Fruit fly (Drosophila melanogaster) whole organism, embryonic: Measurements from ENCODE around the gene CG43093.

ENCODE experiments used
- Abd-B ChIP-seq: fragments of 200-800 bp; sonication (Bioruptor generic); optimal IDR thresholded peaks from 2 replicates; lab custom pipeline; 2018; ENCODE audit warnings: missing biosample characterization, mild to moderate bottlenecking, missing genetic modification characterization, moderate library complexity
- Ada2b ChIP-seq: fragments of 200-800 bp; sonication (Bioruptor generic); IDR thresholded peaks from 2 replicates; pipeline ENCODE4 v1.3.6; 2022; ENCODE audit warnings: missing biosample characterization, missing genetic modification characterization
- Antp ChIP-seq: fragments of 200-800 bp; sonication (Bioruptor generic); optimal IDR thresholded peaks from 3 replicates; lab custom pipeline; 2016; ENCODE audit warnings: missing biosample characterization, missing genetic modification characterization
- Atf-2 ChIP-seq: fragments of 200-800 bp; sonication (Bioruptor generic); optimal IDR thresholded peaks from 2 replicates; lab custom pipeline; 2016; ENCODE audit warnings: missing biosample characterization, missing genetic modification characterization
- Awh ChIP-seq: fragments of 200-800 bp; sonication (Bioruptor generic); IDR thresholded peaks from 2 replicates; pipeline ENCODE4, ENCODE4 v1.3.6; 2022; ENCODE audit warnings: missing biosample characterization, missing genetic modification characterization
- Blimp-1 ChIP-seq: fragments of 200-800 bp; sonication (Bioruptor generic); optimal IDR thresholded peaks from 3 replicates; lab custom pipeline; 2018; ENCODE audit warnings: missing biosample characterization, missing genetic modification characterization, mild to moderate bottlenecking, moderate library complexity, missing genetic modification reagents
- CG11695 ChIP-seq: fragments of 200-800 bp; sonication (Bioruptor generic); IDR thresholded peaks from 3 replicates; pipeline ENCODE4 v1.3.6; 2022; ENCODE audit warnings: missing biosample characterization, missing genetic modification characterization
- CG11696 ChIP-seq: fragments of 200-800 bp; sonication (Bioruptor generic); IDR thresholded peaks from 2 replicates; pipeline ENCODE4 v1.3.6; 2022; ENCODE audit warnings: missing biosample characterization, missing genetic modification characterization
- CG15601 ChIP-seq: fragments of 200-800 bp; sonication (Bioruptor generic); optimal IDR thresholded peaks from 3 replicates; lab custom pipeline; 2019; ENCODE audit warnings: missing biosample characterization, mild to moderate bottlenecking, missing genetic modification characterization, moderate library complexity
- CG1603 ChIP-seq: fragments of 200-800 bp; sonication (Bioruptor generic); optimal IDR thresholded peaks from 2 replicates; lab custom pipeline; 2019; ENCODE audit warnings: missing biosample characterization, mild to moderate bottlenecking, missing genetic modification characterization, moderate library complexity
- CG18476 ChIP-seq: fragments of 200-800 bp; sonication (Bioruptor generic); optimal IDR thresholded peaks from 2 replicates; lab custom pipeline; 2016; ENCODE audit warnings: missing biosample characterization, mild to moderate bottlenecking, missing genetic modification characterization
- CG2199 ChIP-seq: fragments of 200-800 bp; sonication (Bioruptor generic); IDR thresholded peaks from 3 replicates; pipeline ENCODE4 v1.3.6; 2022; ENCODE audit warnings: missing biosample characterization, missing genetic modification characterization
- CG3847 ChIP-seq: fragments of 200-800 bp; sonication (Bioruptor generic); IDR thresholded peaks from 2 replicates; pipeline ENCODE4 v1.3.6; 2022; ENCODE audit warnings: missing biosample characterization, missing genetic modification characterization
- CG6765 ChIP-seq: fragments of 200-800 bp; sonication (Bioruptor generic); optimal IDR thresholded peaks from 3 replicates; lab custom pipeline; 2017; ENCODE audit warnings: missing biosample characterization, mild to moderate bottlenecking, missing genetic modification characterization
- CG7745 ChIP-seq: fragments of 200-800 bp; sonication (Bioruptor generic); optimal IDR thresholded peaks from 2 replicates; lab custom pipeline; 2018; ENCODE audit warnings: missing biosample characterization, mild to moderate bottlenecking, missing genetic modification characterization, moderate library complexity
- CG8290 ChIP-seq, 3 experiments: fragments of 200-800 bp; sonication (Bioruptor generic); optimal IDR thresholded peaks; 2 replicates each; lab custom pipeline; 2016 to 2019; ENCODE audit warnings: missing biosample characterization in 3 of 3, missing genetic modification characterization in 3 of 3, mild to moderate bottlenecking in 2 of 3, moderate library complexity in 1 of 3
- Drgx ChIP-seq: fragments of 200-800 bp; sonication (Bioruptor generic); IDR thresholded peaks from 2 replicates; pipeline ENCODE4 v1.3.6; 2022; ENCODE audit warnings: missing biosample characterization, missing genetic modification characterization
- Gug ChIP-seq: fragments of 200-800 bp; sonication (Bioruptor generic); IDR thresholded peaks from 4 replicates; pipeline ENCODE4 v1.3.6; 2022; ENCODE audit warnings: missing biosample characterization, missing genetic modification characterization
- H15 ChIP-seq: fragments of 200-800 bp; sonication (Bioruptor generic); IDR thresholded peaks from 3 replicates; pipeline ENCODE4 v1.3.6; 2022; ENCODE audit warnings: missing biosample characterization, missing genetic modification characterization
- Hmx ChIP-seq: fragments of 200-800 bp; sonication (Bioruptor generic); optimal IDR thresholded peaks from 2 replicates; lab custom pipeline; 2016; ENCODE audit warnings: missing biosample characterization, missing genetic modification characterization
- Hr78 ChIP-seq, 2 experiments: fragments of 200-800 bp in 1 of 2; fragments of >200 bp in 1 of 2; sonication (Bioruptor generic) in 1 of 2; optimal IDR thresholded peaks; 2 replicates each; lab custom pipeline; 2017 to 2019; ENCODE audit warnings: missing biosample characterization in 2 of 2, missing genetic modification characterization in 2 of 2, mild to moderate bottlenecking in 1 of 2, moderate library complexity in 1 of 2
- Med ChIP-seq: fragments of 200-800 bp; sonication (Bioruptor generic); peaks from one replicate; lab custom pipeline; 2016; ENCODE audit warnings: missing biosample characterization, missing genetic modification characterization, mild to moderate bottlenecking, inconsistent platforms, moderate library complexity
- Opbp ChIP-seq: fragments of 200-800 bp; sonication (Bioruptor generic); IDR thresholded peaks from 3 replicates; pipeline ENCODE4 v1.3.6; 2022; ENCODE audit warnings: missing biosample characterization, missing genetic modification characterization; ENCODE audit not compliant: partially characterized antibody
- Rfx ChIP-seq: fragments of 200-800 bp; sonication (Bioruptor generic); IDR thresholded peaks from 2 replicates; pipeline ENCODE4 v1.3.6; 2022; ENCODE audit warnings: missing biosample characterization, missing genetic modification characterization
- Xrp1 ChIP-seq: fragments of 200-800 bp; sonication (Bioruptor generic); IDR thresholded peaks from 2 replicates; pipeline ENCODE4 v1.3.6; 2022; ENCODE audit warnings: missing biosample characterization, missing genetic modification characterization
- cato ChIP-seq: fragments of 200-800 bp; sonication (Bioruptor generic); optimal IDR thresholded peaks from 2 replicates; lab custom pipeline; 2016; ENCODE audit warnings: missing biosample characterization, missing genetic modification characterization, borderline replicate concordance
- cg ChIP-seq: fragments of 200-800 bp; sonication (Bioruptor generic); optimal IDR thresholded peaks from 3 replicates; lab custom pipeline; 2019; ENCODE audit warnings: missing biosample characterization, mild to moderate bottlenecking, missing genetic modification characterization, moderate library complexity
- chm ChIP-seq: fragments of 200-800 bp; sonication (Bioruptor generic); IDR thresholded peaks from 2 replicates; pipeline ENCODE4 v1.3.6; 2022; ENCODE audit warnings: missing biosample characterization, missing genetic modification characterization
- ci ChIP-seq: fragments of 200-800 bp; sonication (Bioruptor generic); IDR thresholded peaks from 3 replicates; pipeline ENCODE4 v1.3.6; 2022; ENCODE audit warnings: missing biosample characterization, missing genetic modification characterization
- crol ChIP-seq: fragments of 200-800 bp; sonication (Bioruptor generic); IDR thresholded peaks from 2 replicates; pipeline ENCODE4 v1.3.6; 2022; ENCODE audit warnings: missing biosample characterization, missing genetic modification characterization
- fd64A ChIP-seq: fragments of 200-800 bp; sonication (Bioruptor generic); optimal IDR thresholded peaks from 3 replicates; lab custom pipeline; 2018; ENCODE audit warnings: missing biosample characterization, mild to moderate bottlenecking, missing genetic modification characterization
- gem ChIP-seq: fragments of 200-800 bp; sonication (Bioruptor generic); optimal IDR thresholded peaks from 2 replicates; lab custom pipeline; 2019; ENCODE audit warnings: missing biosample characterization, mild to moderate bottlenecking, missing genetic modification characterization, moderate library complexity
- hkb ChIP-seq, 2 experiments: fragments of 200-800 bp in 1 of 2; fragments of >200 bp in 1 of 2; sonication (Bioruptor generic) in 1 of 2; IDR thresholded peaks in 1 of 2; optimal IDR thresholded peaks in 1 of 2; 2 replicates each; pipeline versions ENCODE4 v1.3.6 to Lab custom; 2017 to 2022; ENCODE audit warnings: missing biosample characterization in 1 of 2, missing genetic modification characterization in 1 of 2
- mld ChIP-seq: fragments of 200-800 bp; sonication (Bioruptor generic); IDR thresholded peaks from 3 replicates; pipeline ENCODE4 v1.3.6; 2022; ENCODE audit warnings: missing biosample characterization, missing genetic modification characterization; ENCODE audit not compliant: partially characterized antibody
- nerfin-1 ChIP-seq: fragments of 200-800 bp; sonication (Bioruptor generic); optimal IDR thresholded peaks from 3 replicates; lab custom pipeline; 2019; ENCODE audit warnings: missing biosample characterization, mild to moderate bottlenecking, missing genetic modification characterization, moderate library complexity
- oc ChIP-seq: fragments of 200-800 bp; sonication (Bioruptor generic); optimal IDR thresholded peaks from 2 replicates; lab custom pipeline; 2018; ENCODE audit warnings: missing biosample characterization, mild to moderate bottlenecking, missing genetic modification characterization, moderate library complexity
- onecut ChIP-seq: fragments of 200-800 bp; sonication (Bioruptor generic); IDR thresholded peaks from 2 replicates; pipeline ENCODE4 v1.3.6; 2022; ENCODE audit warnings: missing biosample characterization, missing genetic modification characterization
- pan ChIP-seq, 4 experiments: fragments of >200 bp in 3 of 4; fragments of 200-800 bp in 1 of 4; sonication (Bioruptor generic) in 1 of 4; optimal IDR thresholded peaks in 3 of 4; IDR thresholded peaks in 1 of 4; 2 replicates each; pipeline versions ENCODE4 v1.3.6 to Lab custom; 2017 to 2022; ENCODE audit warnings: missing biosample characterization in 2 of 4, missing genetic modification characterization in 2 of 4, mixed read lengths in 1 of 4
- sd ChIP-seq: fragments of 200-800 bp; sonication (Bioruptor generic); optimal IDR thresholded peaks from 3 replicates; lab custom pipeline; 2018; ENCODE audit warnings: missing biosample characterization, mild to moderate bottlenecking, missing genetic modification characterization, moderate library complexity
- slbo ChIP-seq: fragments of 200-800 bp; sonication (Bioruptor generic); IDR thresholded peaks from 2 replicates; pipeline ENCODE4 v1.3.6; 2022; ENCODE audit warnings: missing biosample characterization, missing genetic modification characterization
- sqz ChIP-seq: fragments of 200-800 bp; sonication (Bioruptor generic); optimal IDR thresholded peaks from 3 replicates; lab custom pipeline; 2018; ENCODE audit warnings: missing biosample characterization, mild to moderate bottlenecking, missing genetic modification characterization
- sug ChIP-seq: fragments of 200-800 bp; optimal IDR thresholded peaks from 2 replicates; lab custom pipeline; 2019; ENCODE audit warnings: missing biosample characterization, mild to moderate bottlenecking, missing genetic modification characterization, moderate library complexity
- tgo ChIP-seq: fragments of 200-800 bp; sonication (Bioruptor generic); IDR thresholded peaks from 3 replicates; pipeline ENCODE4 v1.3.6; 2022; ENCODE audit warnings: missing biosample characterization, missing genetic modification characterization
- unpg ChIP-seq: fragments of 200-800 bp; sonication (Bioruptor generic); optimal IDR thresholded peaks from 3 replicates; lab custom pipeline; 2018; ENCODE audit warnings: missing biosample characterization, mild to moderate bottlenecking, missing genetic modification characterization, moderate library complexity

The CG43093 gene

dm6 chr3R:22751698-22752097, 18.4 kb downstream of the CG43093 start:
- TF ChIP-seq H15 (GFP tag; lab: Robert Waterston, UW) (0 out of 3 replicates have a peak, but pooled peaks have one; percentile 8), sqz (GFP tag; lab: Kevin White, UChicago) (peak; percentile 29), Rfx (no peak; the same call in 1 of the 2 replicates), sug (tag; lab: Kevin White, UChicago) (no peak), CG6765 (GFP tag; lab: Kevin White, UChicago) (no peak), chm (GFP tag; lab: Robert Waterston, UW) (0 out of 2 replicates have a peak, but pooled peaks have one; percentile 34), Awh (GFP tag; lab: Robert Waterston, UW) (peak; percentile 65; the same call in 1 of the 2 replicates), oc (tag; lab: Kevin White, UChicago) (peak; percentile 18), Blimp-1 (peak; percentile 95), CG15601 (tag; lab: Kevin White, UChicago) (peak; percentile 2), cato (no peak), crol (GFP tag; lab: Robert Waterston, UW) (peak; percentile 62), CG2199 (GFP tag; lab: Robert Waterston, UW) (0 out of 3 replicates have a peak, but pooled peaks have one; percentile 22), sd (tag; lab: Kevin White, UChicago) (peak; percentile 65), hkb (optimal IDR thresholded peaks at IDR 0.05; lab: Kevin White, UChicago) (peak; percentile 36), hkb (GFP tag; IDR thresholded peaks at IDR 0.05; lab: Robert Waterston, UW) (no peak), Med (GFP tag; lab: Kevin White, UChicago) (peak; percentile 20), CG18476 (GFP tag; lab: Kevin White, UChicago) (peak; percentile 72), fd64A (GFP tag; lab: Kevin White, UChicago) (no peak), Opbp (GFP tag; lab: Robert Waterston, UW) (peak; percentile 20; the same call in 1 of the 3 replicates), Hr78 (GFP tag; optimal IDR thresholded peaks at IDR 0.05; lab: Kevin White, UChicago) (peak in 1 of 2 experiments; percentile 80)

dm6 chr3R:22751111-22751510, 19.0 kb downstream of the CG43093 start:
- TF ChIP-seq gem (tag; lab: Kevin White, UChicago) (no peak), mld (GFP tag; lab: Robert Waterston, UW) (no peak), Antp (no peak), Ada2b (GFP tag; lab: Robert Waterston, UW) (peak; percentile 23; the same call in 1 of the 2 replicates), Abd-B (GFP tag; lab: Kevin White, UChicago) (no peak), Hmx (GFP tag; lab: Kevin White, UChicago) (no peak), pan (optimal IDR thresholded peaks at IDR 0.05; lab: Kevin White, UChicago) (no peak), pan (GFP tag; optimal IDR thresholded peaks at IDR 0.05 in 1 of 2, IDR thresholded peaks at IDR 0.05 in 1 of 2) (peak in 1 of 2 experiments; percentile 6), CG8290 (GFP tag; optimal IDR thresholded peaks at IDR 0.05; lab: Kevin White, UChicago) (no peak), CG8290 (tag; optimal IDR thresholded peaks at IDR 0.05; lab: Kevin White, UChicago) (peak in 1 of 2 experiments; percentile 5), CG11696 (GFP tag; lab: Robert Waterston, UW) (peak; percentile 57), nerfin-1 (tag; lab: Kevin White, UChicago) (peak; percentile 15), Drgx (GFP tag; lab: Robert Waterston, UW) (0 out of 2 replicates have a peak, but pooled peaks have one; percentile 28), ci (GFP tag; lab: Robert Waterston, UW) (peak; percentile 5; the same call in 1 of the 3 replicates), hkb (optimal IDR thresholded peaks at IDR 0.05; lab: Kevin White, UChicago) (no peak), hkb (GFP tag; IDR thresholded peaks at IDR 0.05; lab: Robert Waterston, UW) (peak; percentile 35; the same call in 1 of the 2 replicates), onecut (peak; percentile 49; the same call in 1 of the 2 replicates), unpg (GFP tag; lab: Kevin White, UChicago) (peak; percentile 2), Atf-2 (GFP tag; lab: Kevin White, UChicago) (no peak), slbo (GFP tag; lab: Robert Waterston, UW) (peak; percentile 15; the same call in 1 of the 2 replicates), CG11695 (0 out of 3 replicates have a peak, but pooled peaks have one; percentile 17), Hr78 (GFP tag; optimal IDR thresholded peaks at IDR 0.05; lab: Kevin White, UChicago) (no peak), CG1603 (tag; lab: Kevin White, UChicago) (peak; percentile 3), CG3847 (GFP tag; lab: Robert Waterston, UW) (no peak), Gug (GFP tag; lab: Robert Waterston, UW) (no peak), cg (GFP tag; lab: Kevin White, UChicago) (peak; percentile 60), CG7745 (tag; lab: Kevin White, UChicago) (no peak), tgo (no peak), Med (GFP tag; lab: Kevin White, UChicago) (peak; percentile 75), Xrp1 (GFP tag; lab: Robert Waterston, UW) (0 out of 2 replicates have a peak, but pooled peaks have one; percentile 19)
